Worm (Caenorhabditis elegans) whole organism, midembryonic: ENCODE measurements around the gene emc-2.
A peak's percentile ranks its signal among the peaks of the same experiment; 100 is the strongest.

Experiments
- T22C8.4 ChIP-seq: fragments of 200-800 bp; sonication (Bioruptor generic); IDR thresholded peaks from 2 replicates; pipeline ENCODE4 v1.3.6; 2022; ENCODE audit warnings: missing genetic modification characterization, missing compliant biosample characterization
- cog-1 ChIP-seq: sonication (generic microtip); optimal IDR thresholded peaks from 2 replicates; lab custom pipeline; 2016; ENCODE audit warnings: missing genetic modification characterization, missing compliant biosample characterization
- flt-1 ChIP-seq: fragments of 200-800 bp; sonication (Bioruptor generic); IDR thresholded peaks from 2 replicates; pipeline ENCODE4 v1.3.6; 2022; ENCODE audit warnings: missing genetic modification characterization, missing compliant biosample characterization
- klf-2 ChIP-seq: fragments of 200-800 bp; sonication (Bioruptor generic); conservative IDR thresholded peaks from 2 replicates; pipeline ENCODE4 v1.3.6; 2022; ENCODE audit warnings: missing genetic modification reagents, missing genetic modification characterization, missing compliant biosample characterization
- med-1 ChIP-seq: sonication (generic microtip); optimal IDR thresholded peaks from 2 replicates; lab custom pipeline; 2017; ENCODE audit warnings: missing genetic modification characterization, mild to moderate bottlenecking, missing compliant biosample characterization, antibody characterized with exemption, missing genetic modification reagents; ENCODE audit not compliant: insufficient read depth
- ref-1 ChIP-seq: fragments of 200-800 bp; sonication (Bioruptor generic); conservative IDR thresholded peaks from 2 replicates; pipeline ENCODE4 v1.3.6; 2022; ENCODE audit warnings: missing genetic modification reagents, missing genetic modification characterization, missing compliant biosample characterization
- tab-1 ChIP-seq: fragments of 200-800 bp; sonication (Bioruptor generic); IDR thresholded peaks from 2 replicates; pipeline ENCODE4 v1.3.6; 2022; ENCODE audit warnings: missing genetic modification characterization, missing compliant biosample characterization
- ztf-23 ChIP-seq: fragments of 200-800 bp; sonication (Bioruptor generic); IDR thresholded peaks from 2 replicates; pipeline ENCODE4 v1.3.6; 2022; ENCODE audit warnings: missing genetic modification reagents, missing genetic modification characterization, missing compliant biosample characterization
- ztf-29 ChIP-seq: fragments of 200-800 bp; sonication (Bioruptor generic); IDR thresholded peaks from 2 replicates; pipeline ENCODE4 v1.3.6; 2022; ENCODE audit warnings: missing genetic modification reagents, missing genetic modification characterization, missing compliant biosample characterization

emc-2 gene

DNA sequence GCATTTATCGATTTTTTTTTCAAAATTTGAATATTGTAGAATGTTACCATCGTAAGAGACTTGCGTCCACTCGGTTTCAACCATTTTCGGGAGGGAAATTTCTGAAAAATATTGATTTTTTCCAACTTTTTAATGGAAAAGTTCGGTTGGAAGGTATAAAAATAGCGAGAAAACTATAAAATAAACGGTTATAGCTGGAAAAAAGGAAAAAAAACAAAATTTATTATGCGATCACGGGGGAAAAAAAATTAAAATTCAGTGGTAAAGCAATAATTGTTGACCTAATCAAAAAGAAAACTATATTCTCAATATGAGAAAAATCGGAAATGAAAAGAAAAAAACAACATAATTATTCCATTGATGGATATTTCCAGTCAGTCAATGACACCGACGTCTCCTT is at the start of gene emc-2:
Gene emc-2, minus strand, starts transcription at position 101 of the 400 bp plus-strand sequence.
- no peak for TF ChIP-seq flt-1
- 0 out of 2 replicates have a peak, but pooled peaks have one; percentile 32 for TF ChIP-seq T22C8.4 (GFP tag; lab: Robert Waterston, UW)

DNA sequence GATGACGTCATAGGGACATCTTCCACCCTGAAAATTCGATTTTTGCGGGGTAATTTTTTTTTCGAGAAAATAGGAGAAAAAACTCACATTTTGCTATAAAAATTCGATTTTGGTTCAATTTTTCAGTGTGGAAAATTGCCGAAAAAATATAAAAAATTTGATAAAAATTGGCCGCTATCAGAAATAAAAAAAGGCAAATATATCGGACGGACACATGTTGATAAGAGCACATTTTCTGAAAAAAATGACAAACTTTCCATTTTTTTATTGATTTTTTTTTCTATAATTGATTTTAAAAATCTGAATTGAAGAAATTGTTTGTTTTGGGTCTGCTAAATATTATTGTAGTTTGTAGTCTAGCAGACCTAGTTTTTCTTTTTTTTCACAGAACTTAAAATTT is 49.5 kb upstream of the emc-2 start, which contains the start of gene C13A10.1:
Gene C13A10.1, minus strand, starts transcription at position 170 of the 400 bp plus-strand sequence.
- TF ChIP-seq flt-1 (no peak), ref-1 (GFP tag; lab: Robert Waterston, UW) (no peak), tab-1 (GFP tag; lab: Robert Waterston, UW) (no peak), cog-1 (tag; lab: Kevin White, UChicago) (no peak), ztf-23 (no peak), ztf-29 (GFP tag; lab: Robert Waterston, UW) (no peak)

DNA sequence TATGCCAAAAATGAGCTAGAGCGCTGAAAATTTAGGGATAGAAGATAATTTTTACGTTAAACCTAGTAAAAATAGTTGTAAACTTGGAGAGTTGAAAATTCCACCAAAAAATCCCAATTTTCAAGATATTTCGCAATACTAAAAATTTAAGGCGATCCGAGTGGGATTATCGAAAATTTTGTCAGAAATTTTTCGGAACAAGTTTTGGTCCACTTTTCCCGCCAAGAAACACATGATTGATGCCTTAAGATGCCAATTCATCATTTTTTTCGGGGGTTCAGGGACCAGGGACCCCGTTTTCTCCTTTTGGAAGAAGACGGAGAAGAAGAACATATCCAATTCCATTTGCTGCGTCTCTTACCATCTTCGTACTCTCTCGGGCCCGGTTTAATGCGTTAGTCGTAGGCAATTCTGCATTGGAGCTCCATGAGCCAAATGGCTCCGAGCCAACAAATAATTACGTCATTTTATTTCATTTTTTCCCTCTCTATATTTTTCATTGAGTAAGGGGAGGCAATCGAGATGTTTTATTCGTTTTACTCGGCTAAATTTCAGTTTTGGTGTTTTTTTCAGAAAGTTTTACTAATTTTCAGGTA is 38.7 kb upstream of the emc-2 start:
- no peak for TF ChIP-seq T22C8.4 (GFP tag; lab: Robert Waterston, UW)
- TF ChIP-seq klf-2 (GFP tag; lab: Robert Waterston, UW), result no peak
- no peak for TF ChIP-seq med-1 (GFP tag; lab: Kevin White, UChicago)
- no peak for TF ChIP-seq flt-1
- TF ChIP-seq ztf-29 (GFP tag; lab: Robert Waterston, UW), result no peak
- TF ChIP-seq cog-1 (tag; lab: Kevin White, UChicago), result no peak
- no peak for TF ChIP-seq ztf-23
- TF ChIP-seq tab-1 (GFP tag; lab: Robert Waterston, UW), result no peak
- TF ChIP-seq ref-1 (GFP tag; lab: Robert Waterston, UW), result no peak

DNA sequence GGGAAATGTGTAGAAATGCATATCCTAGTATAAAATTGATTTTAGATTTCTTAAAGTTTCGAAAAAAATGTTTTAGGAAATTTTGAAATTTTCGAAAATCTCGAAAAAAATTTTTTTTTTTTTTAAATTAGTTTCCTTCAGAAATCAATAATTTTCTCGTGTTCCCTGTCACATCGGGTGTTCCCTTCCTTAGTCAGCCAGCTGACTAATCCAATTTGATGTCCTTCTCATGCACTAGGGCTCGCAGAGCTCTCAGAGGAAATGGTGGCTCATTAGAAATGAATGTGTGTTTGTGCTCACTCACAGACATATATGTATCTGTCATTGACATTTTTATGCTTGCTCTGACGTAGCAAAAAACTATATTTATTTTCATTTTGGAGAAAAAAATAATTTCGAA is 37.8 kb upstream of the emc-2 start:
- TF ChIP-seq med-1 (GFP tag; lab: Kevin White, UChicago) (no peak), klf-2 (GFP tag; lab: Robert Waterston, UW) (no peak), ztf-23 (no peak), ref-1 (GFP tag; lab: Robert Waterston, UW) (no peak), flt-1 (no peak), T22C8.4 (GFP tag; lab: Robert Waterston, UW) (no peak), tab-1 (GFP tag; lab: Robert Waterston, UW) (no peak), ztf-29 (GFP tag; lab: Robert Waterston, UW) (no peak), cog-1 (tag; lab: Kevin White, UChicago) (no peak)

DNA sequence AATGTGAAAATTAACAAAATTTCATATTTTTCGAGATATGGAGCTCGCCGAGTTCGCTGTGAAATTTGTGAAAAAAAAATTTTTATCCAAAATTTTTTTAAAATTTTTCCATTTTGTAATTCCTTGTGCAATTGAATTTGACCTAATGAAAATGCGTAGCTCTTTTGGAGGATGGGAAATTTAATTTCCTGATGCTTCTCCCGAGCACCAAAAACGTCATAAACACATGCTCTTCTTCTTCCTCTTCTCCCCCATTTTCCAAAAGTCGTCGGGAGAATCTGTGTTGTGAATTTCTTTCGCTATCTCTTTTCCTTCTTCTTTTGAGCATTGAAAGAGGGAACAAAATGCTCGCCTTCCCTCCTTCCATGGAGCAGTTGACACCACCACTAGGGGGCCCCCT is 35.5 kb upstream of the emc-2 start:
- TF ChIP-seq flt-1 (no peak), ref-1 (GFP tag; lab: Robert Waterston, UW) (no peak), cog-1 (tag; lab: Kevin White, UChicago) (no peak), ztf-23 (no peak), tab-1 (GFP tag; lab: Robert Waterston, UW) (no peak), med-1 (GFP tag; lab: Kevin White, UChicago) (no peak), ztf-29 (GFP tag; lab: Robert Waterston, UW) (no peak), klf-2 (GFP tag; lab: Robert Waterston, UW) (no peak), T22C8.4 (GFP tag; lab: Robert Waterston, UW) (no peak)

DNA sequence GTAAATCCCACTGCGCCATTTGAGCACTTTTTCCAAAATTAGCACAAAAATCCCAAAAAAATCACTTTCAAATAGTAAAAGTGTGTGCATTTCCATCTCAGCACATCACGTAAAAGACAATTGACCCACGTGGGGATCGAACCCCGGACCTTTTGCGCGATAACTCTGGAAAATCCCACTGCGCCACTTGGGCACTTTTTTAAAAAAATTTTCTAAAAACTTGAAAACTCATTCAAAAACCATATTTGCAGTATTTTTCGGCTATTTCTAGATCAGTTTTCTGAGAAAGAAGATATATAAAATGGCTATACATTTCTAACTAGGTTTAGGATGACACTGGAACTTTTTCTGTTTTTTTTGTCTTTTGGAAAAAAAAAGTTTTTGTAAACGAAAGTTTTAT is 34.1 kb upstream of the emc-2 start:
- no peak for TF ChIP-seq tab-1 (GFP tag; lab: Robert Waterston, UW)
- no peak for TF ChIP-seq ztf-23
- TF ChIP-seq ztf-29 (GFP tag; lab: Robert Waterston, UW), result no peak

DNA sequence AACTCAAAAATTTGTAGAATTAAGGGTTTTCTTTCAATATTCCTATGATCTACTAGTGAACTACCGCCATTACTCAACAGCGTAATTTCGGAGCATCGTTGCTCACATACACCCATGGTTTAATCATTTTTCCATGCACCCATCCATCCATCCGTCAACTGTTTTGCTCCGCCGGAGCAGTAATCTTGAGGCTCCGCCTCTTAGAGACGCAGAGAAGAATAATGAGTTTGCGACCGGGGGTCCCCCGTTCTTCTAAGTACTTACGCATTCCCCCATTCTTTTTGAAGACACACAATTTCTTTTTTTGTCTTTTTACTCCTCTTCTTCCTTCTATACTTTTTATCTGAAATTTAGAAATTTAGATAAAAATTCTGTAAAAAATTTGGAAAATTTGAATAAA is 32.3 kb upstream of the emc-2 start:
- no peak for TF ChIP-seq klf-2 (GFP tag; lab: Robert Waterston, UW)
- 0 out of 2 replicates have a peak, but pooled peaks have one; percentile 10 for TF ChIP-seq ztf-23
- TF ChIP-seq tab-1 (GFP tag; lab: Robert Waterston, UW), result 0 out of 2 replicates have a peak, but pooled peaks have one; percentile 57

DNA sequence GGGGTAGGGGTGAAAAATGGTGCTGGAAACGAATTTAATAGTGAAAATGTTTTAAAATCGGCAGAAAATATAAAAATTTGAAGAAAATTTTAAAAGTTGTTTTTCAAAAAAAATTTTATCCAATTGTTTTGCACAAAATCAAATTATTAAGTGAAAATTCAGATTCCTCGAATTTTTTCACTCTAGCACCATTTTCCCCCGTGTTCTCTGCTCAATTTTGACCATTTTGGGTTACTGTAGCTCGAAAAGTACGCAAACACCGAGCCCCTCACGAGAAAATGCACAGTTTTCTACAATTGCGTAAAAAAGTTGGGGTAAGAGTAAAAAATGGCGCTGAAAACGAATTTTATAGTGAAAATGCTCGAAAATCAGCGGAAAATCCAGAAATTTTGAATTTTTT is 24.0 kb upstream of the emc-2 start:
- TF ChIP-seq ref-1 (GFP tag; lab: Robert Waterston, UW) (no peak), med-1 (GFP tag; lab: Kevin White, UChicago) (no peak), ztf-29 (GFP tag; lab: Robert Waterston, UW) (no peak), T22C8.4 (GFP tag; lab: Robert Waterston, UW) (no peak), ztf-23 (no peak)

DNA sequence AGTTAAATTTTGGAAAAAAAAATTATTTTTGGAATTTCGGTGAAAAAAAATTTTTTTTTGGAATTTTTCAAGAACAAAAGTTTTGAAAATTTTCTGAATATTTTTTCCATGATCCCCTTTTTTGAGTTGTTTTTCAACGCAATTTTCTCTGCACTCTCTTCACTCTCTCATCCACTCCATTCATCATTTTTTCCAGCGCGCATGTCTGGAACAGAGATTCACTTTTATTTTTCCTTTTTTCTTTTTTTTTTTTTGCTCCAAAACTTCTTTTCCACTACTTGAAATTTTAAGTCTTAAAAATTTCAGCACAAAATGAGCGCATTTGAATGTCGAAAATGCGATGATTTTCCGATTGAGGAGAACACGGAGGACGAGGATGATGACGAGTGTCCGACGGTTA is 20.8 kb upstream of the emc-2 start, which contains the start of gene jip-1:
Gene jip-1, plus strand, starts transcription at position 301 of the 400 bp plus-strand sequence.
- no peak for TF ChIP-seq klf-2 (GFP tag; lab: Robert Waterston, UW)
- TF ChIP-seq tab-1 (GFP tag; lab: Robert Waterston, UW), result no peak
- TF ChIP-seq cog-1 (tag; lab: Kevin White, UChicago), result no peak
- no peak for TF ChIP-seq med-1 (GFP tag; lab: Kevin White, UChicago)
- TF ChIP-seq T22C8.4 (GFP tag; lab: Robert Waterston, UW), result no peak
- no peak for TF ChIP-seq ztf-29 (GFP tag; lab: Robert Waterston, UW)
- no peak for TF ChIP-seq flt-1
- no peak for TF ChIP-seq ztf-23
- TF ChIP-seq ref-1 (GFP tag; lab: Robert Waterston, UW), result no peak

DNA sequence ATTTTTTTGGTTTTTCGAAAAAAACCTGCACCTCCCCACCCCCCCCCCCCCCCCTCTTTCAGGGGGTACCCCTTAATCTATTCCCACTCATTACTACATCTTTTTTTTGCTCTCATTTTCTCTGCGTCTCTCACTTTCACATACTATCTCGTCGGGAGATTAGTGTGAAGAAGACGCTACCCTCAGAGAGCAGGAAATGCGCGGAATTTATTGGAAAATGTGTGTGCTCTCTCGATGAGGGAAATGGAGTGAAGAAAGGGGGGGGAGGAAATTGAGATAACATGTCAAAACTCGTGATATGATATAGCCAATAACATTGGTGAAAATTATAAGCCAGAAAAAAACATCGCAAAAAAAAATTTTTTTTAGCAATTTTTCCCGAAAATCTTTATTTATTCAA is 19.7 kb upstream of the emc-2 start:
- TF ChIP-seq tab-1 (GFP tag; lab: Robert Waterston, UW) (no peak), klf-2 (GFP tag; lab: Robert Waterston, UW) (no peak), med-1 (GFP tag; lab: Kevin White, UChicago) (no peak), flt-1 (no peak), ztf-23 (no peak), ref-1 (GFP tag; lab: Robert Waterston, UW) (no peak), ztf-29 (GFP tag; lab: Robert Waterston, UW) (no peak), cog-1 (tag; lab: Kevin White, UChicago) (no peak), T22C8.4 (GFP tag; lab: Robert Waterston, UW) (no peak)
